Worm (Caenorhabditis elegans) whole organism, young adult: Measurements from ENCODE around the gene rpl-18.

Experiments used
- B0261.1 ChIP-seq: sonication (generic microtip); optimal IDR thresholded peaks from 2 replicates; lab custom pipeline; 2016; ENCODE audit warnings: mild to moderate bottlenecking, missing genetic modification characterization, moderate library complexity, missing compliant biosample characterization
- C06A6.2 ChIP-seq: fragments of 200-800 bp; sonication (Bioruptor generic); conservative IDR thresholded peaks from 2 replicates; pipeline ENCODE4 v1.3.6; 2022; ENCODE audit warnings: missing genetic modification characterization, missing compliant biosample characterization
- C17E4.6 ChIP-seq: fragments of 200-800 bp; sonication (Bioruptor generic); IDR thresholded peaks from 2 replicates; pipeline ENCODE4 v1.3.6; 2022; ENCODE audit warnings: missing genetic modification reagents, missing genetic modification characterization, missing compliant biosample characterization
- D2030.7 ChIP-seq: fragments of 200-800 bp; sonication (Bioruptor generic); IDR thresholded peaks from 2 replicates; pipeline ENCODE4 v1.3.6; 2022; ENCODE audit warnings: missing genetic modification reagents, missing genetic modification characterization, missing compliant biosample characterization
- F33H1.4 ChIP-seq: fragments of 200-800 bp; sonication (Bioruptor generic); IDR thresholded peaks from 2 replicates; pipeline ENCODE4 v1.3.6; 2022; ENCODE audit warnings: missing genetic modification reagents, missing genetic modification characterization, missing compliant biosample characterization
- F52B5.7 ChIP-seq: sonication (generic microtip); optimal IDR thresholded peaks from 2 replicates; lab custom pipeline; 2016; ENCODE audit warnings: mild to moderate bottlenecking, missing genetic modification characterization, missing compliant biosample characterization
- F57C9.4 ChIP-seq: sonication (generic microtip); optimal IDR thresholded peaks from 2 replicates; lab custom pipeline; 2017; ENCODE audit warnings: mild to moderate bottlenecking, missing genetic modification characterization, missing compliant biosample characterization
- K11D2.4 ChIP-seq: fragments of 200-800 bp; sonication (Bioruptor generic); IDR thresholded peaks from 2 replicates; pipeline ENCODE4 v1.3.6; 2022; ENCODE audit warnings: missing genetic modification reagents, missing genetic modification characterization, missing compliant biosample characterization
- attf-3 ChIP-seq: fragments of 200-800 bp; sonication (Bioruptor generic); conservative IDR thresholded peaks from 2 replicates; pipeline ENCODE4 v1.3.6; 2022; ENCODE audit warnings: missing genetic modification reagents, missing genetic modification characterization, missing compliant biosample characterization
- attf-5 ChIP-seq: fragments of 200-800 bp; sonication (Bioruptor generic); optimal IDR thresholded peaks from 2 replicates; lab custom pipeline; 2018; ENCODE audit warnings: mild to moderate bottlenecking, missing genetic modification characterization, missing compliant biosample characterization
- bed-1 ChIP-seq: fragments of 200-800 bp; sonication (Bioruptor generic); IDR thresholded peaks from 2 replicates; pipeline ENCODE4 v1.3.6; 2022; ENCODE audit warnings: missing genetic modification reagents, missing genetic modification characterization, missing compliant biosample characterization
- cebp-1 ChIP-seq, 2 experiments: fragments of 200-800 bp in 1 of 2; sonication (Bioruptor generic) in 1 of 2; sonication (generic microtip) in 1 of 2; IDR thresholded peaks in 1 of 2; optimal IDR thresholded peaks in 1 of 2; 2 replicates each; pipeline versions ENCODE4 v1.3.6 to Lab custom; 2017 to 2022; ENCODE audit warnings: missing compliant biosample characterization in 2 of 2, missing genetic modification characterization in 2 of 2, mild to moderate bottlenecking in 1 of 2, missing genetic modification reagents in 1 of 2, moderate library complexity in 1 of 2
- ceh-27 ChIP-seq: fragments of 200-800 bp; sonication (Bioruptor generic); optimal IDR thresholded peaks from 2 replicates; lab custom pipeline; 2018; ENCODE audit warnings: mild to moderate bottlenecking, missing genetic modification characterization, moderate library complexity, missing compliant biosample characterization
- ceh-40 ChIP-seq: fragments of 200-800 bp; sonication (Bioruptor generic); IDR thresholded peaks from 2 replicates; pipeline ENCODE4 v1.3.6; 2022; ENCODE audit warnings: missing genetic modification characterization, missing compliant biosample characterization
- ceh-58 ChIP-seq: fragments of 200-800 bp; sonication (Bioruptor generic); IDR thresholded peaks from 2 replicates; pipeline ENCODE4 v1.3.6; 2022; ENCODE audit warnings: missing genetic modification characterization, missing compliant biosample characterization
- dpff-1 ChIP-seq: sonication (generic microtip); optimal IDR thresholded peaks from 2 replicates; lab custom pipeline; 2017; ENCODE audit warnings: mild to moderate bottlenecking, missing genetic modification characterization, missing compliant biosample characterization
- egl-18 ChIP-seq: fragments of 200-800 bp; sonication (Bioruptor generic); IDR thresholded peaks from 2 replicates; pipeline ENCODE4 v1.3.6; 2022; ENCODE audit warnings: missing genetic modification reagents, missing genetic modification characterization, missing compliant biosample characterization
- fkh-3 ChIP-seq: sonication (generic microtip); optimal IDR thresholded peaks from 2 replicates; lab custom pipeline; 2016; ENCODE audit warnings: mild to moderate bottlenecking, missing genetic modification characterization, missing compliant biosample characterization
- hmg-1.2 ChIP-seq: fragments of 200-800 bp; sonication (Bioruptor generic); IDR thresholded peaks from 2 replicates; pipeline ENCODE4 v1.3.6; 2022; ENCODE audit warnings: missing genetic modification reagents, missing genetic modification characterization, missing compliant biosample characterization
- hsf-1 ChIP-seq: fragments of 200-800 bp; sonication (Bioruptor generic); IDR thresholded peaks from 2 replicates; pipeline ENCODE4 v1.3.6; 2022; ENCODE audit warnings: missing genetic modification reagents, missing genetic modification characterization, missing compliant biosample characterization
- lin-35 ChIP-seq, 3 experiments: fragments of 150-350 bp in 2 of 3; sonication (generic microtip) in 1 of 3; optimal IDR thresholded peaks; 2 replicates each; lab custom pipeline; 2014 to 2018; ENCODE audit warnings: missing biosample characterization in 3 of 3, missing genetic modification characterization in 3 of 3, missing genetic modification reagents in 3 of 3
- lin-40 ChIP-seq: sonication (generic microtip); optimal IDR thresholded peaks from 2 replicates; lab custom pipeline; 2016; ENCODE audit warnings: missing genetic modification characterization, mild to moderate bottlenecking, missing compliant biosample characterization, missing genotype, missing genetic modification reagents
- lsl-1 ChIP-seq: fragments of 200-800 bp; sonication (Bioruptor generic); optimal IDR thresholded peaks from 2 replicates; lab custom pipeline; 2018; ENCODE audit warnings: mild to moderate bottlenecking, missing genetic modification characterization, moderate library complexity, missing compliant biosample characterization
- madf-6 ChIP-seq: fragments of 200-800 bp; sonication (Bioruptor generic); IDR thresholded peaks from 2 replicates; pipeline ENCODE4 v1.3.6; 2022; ENCODE audit warnings: missing genetic modification reagents, missing genetic modification characterization, missing compliant biosample characterization
- mcd-1 ChIP-seq: fragments of 200-800 bp; sonication (Bioruptor generic); IDR thresholded peaks from 2 replicates; pipeline ENCODE4 v1.3.6; 2022; ENCODE audit warnings: missing genetic modification reagents, missing genetic modification characterization, missing compliant biosample characterization
- mel-28 ChIP-seq: sonication (generic microtip); optimal IDR thresholded peaks from 2 replicates; lab custom pipeline; 2016; ENCODE audit warnings: borderline replicate concordance, mild to moderate bottlenecking, missing genetic modification characterization, missing compliant biosample characterization
- mxl-1 ChIP-seq: sonication (generic microtip); optimal IDR thresholded peaks from 2 replicates; lab custom pipeline; 2016; ENCODE audit warnings: missing genetic modification characterization, missing compliant biosample characterization
- nhr-120 ChIP-seq: fragments of 200-800 bp; sonication (Bioruptor generic); IDR thresholded peaks from 2 replicates; pipeline ENCODE4 v1.3.6; 2022; ENCODE audit warnings: missing genetic modification characterization, missing compliant biosample characterization
- nhr-179 ChIP-seq: sonication (generic microtip); optimal IDR thresholded peaks from 2 replicates; lab custom pipeline; 2016; ENCODE audit warnings: mild to moderate bottlenecking, missing genetic modification characterization, missing compliant biosample characterization
- nhr-80 ChIP-seq: sonication (generic microtip); optimal IDR thresholded peaks from 2 replicates; lab custom pipeline; 2016; ENCODE audit warnings: missing genetic modification characterization, missing compliant biosample characterization
- nhr-90 ChIP-seq: sonication (generic microtip); optimal IDR thresholded peaks from 2 replicates; lab custom pipeline; 2016; ENCODE audit warnings: missing genotype, mild to moderate bottlenecking, missing genetic modification characterization, missing compliant biosample characterization
- rcor-1 ChIP-seq: fragments of 200-800 bp; sonication (Bioruptor generic); IDR thresholded peaks from 2 replicates; pipeline ENCODE4 v1.3.6; 2022; ENCODE audit warnings: missing genetic modification reagents, missing genetic modification characterization, missing compliant biosample characterization
- snpc-1.3 ChIP-seq: sonication (generic microtip); optimal IDR thresholded peaks from 2 replicates; lab custom pipeline; 2017; ENCODE audit warnings: missing genetic modification characterization, mild to moderate bottlenecking, missing compliant biosample characterization, antibody characterized with exemption, moderate library complexity, missing genotype, missing genetic modification reagents; ENCODE audit not compliant: insufficient read depth
- snpc-3.4 ChIP-seq: sonication (generic microtip); optimal IDR thresholded peaks from 2 replicates; lab custom pipeline; 2017; ENCODE audit warnings: missing genetic modification characterization, mild to moderate bottlenecking, missing compliant biosample characterization, antibody characterized with exemption, moderate library complexity, missing genotype, missing genetic modification reagents
- tbp1 ChIP-seq: fragments of 200-800 bp; sonication (Bioruptor generic); optimal IDR thresholded peaks from 2 replicates; lab custom pipeline; 2018; ENCODE audit warnings: mild to moderate bottlenecking, missing genetic modification characterization, missing compliant biosample characterization
- tbx-9 ChIP-seq: sonication (generic microtip); optimal IDR thresholded peaks from 2 replicates; lab custom pipeline; 2016; ENCODE audit warnings: borderline replicate concordance, missing genetic modification characterization, inconsistent platforms, missing compliant biosample characterization
- unc-130 ChIP-seq: sonication (generic microtip); optimal IDR thresholded peaks from 2 replicates; lab custom pipeline; 2016; ENCODE audit warnings: missing genetic modification reagents, missing genetic modification characterization, missing compliant biosample characterization
- xnd-1 ChIP-seq: sonication (generic microtip); optimal IDR thresholded peaks from 2 replicates; lab custom pipeline; 2016; ENCODE audit warnings: missing genotype, missing genetic modification reagents, missing genetic modification characterization, missing compliant biosample characterization
- ztf-18 ChIP-seq: sonication (generic microtip); optimal IDR thresholded peaks from 2 replicates; lab custom pipeline; 2016; ENCODE audit warnings: missing genotype, mild to moderate bottlenecking, missing genetic modification characterization, missing compliant biosample characterization
- ztf-22 ChIP-seq: fragments of 200-800 bp; sonication (Bioruptor generic); optimal IDR thresholded peaks from 2 replicates; lab custom pipeline; 2018; ENCODE audit warnings: mild to moderate bottlenecking, missing genetic modification characterization, moderate library complexity, missing compliant biosample characterization

rpl-18 gene

ce11 chrIV:13783237-13784012 is 5.8 kb downstream of the rpl-18 start, which contains the start of gene iscu-1 (continued):
- TF ChIP-seq bed-1 (GFP tag; lab: Robert Waterston, UW) = no peak
- no peak for TF ChIP-seq tbx-9 (tag; lab: Kevin White, UChicago)
- no peak for TF ChIP-seq ceh-58 (GFP tag; lab: Robert Waterston, UW)
- no peak for TF ChIP-seq K11D2.4 (GFP tag; lab: Robert Waterston, UW)
- TF ChIP-seq xnd-1 (tag; lab: Kevin White, UChicago) = peak; percentile 81
- no peak for TF ChIP-seq nhr-90 (tag; lab: Kevin White, UChicago)
- TF ChIP-seq B0261.1 (tag; lab: Kevin White, UChicago) = no peak
- no peak for TF ChIP-seq cebp-1 (GFP tag; IDR thresholded peaks at IDR 0.05; lab: Robert Waterston, UW)
- TF ChIP-seq cebp-1 (tag; optimal IDR thresholded peaks at IDR 0.05; lab: Kevin White, UChicago) = peak; percentile 38
- no peak for TF ChIP-seq nhr-120 (GFP tag; lab: Robert Waterston, UW)
- TF ChIP-seq dpff-1 (tag; lab: Kevin White, UChicago) = no peak
- no peak for TF ChIP-seq F57C9.4 (tag; lab: Kevin White, UChicago)
- TF ChIP-seq mxl-1 (tag; lab: Kevin White, UChicago) = no peak
- TF ChIP-seq ztf-22 (GFP tag; lab: Kevin White, UChicago) = no peak
- TF ChIP-seq lin-35 (GFP tag; optimal IDR thresholded peaks at IDR 0.05; lab: Kevin White, UChicago) = no peak
- TF ChIP-seq C17E4.6 = no peak
- no peak for TF ChIP-seq hsf-1 (GFP tag; lab: Robert Waterston, UW)
- no peak for TF ChIP-seq ceh-40 (GFP tag; lab: Robert Waterston, UW)
- peak; percentile 47 for TF ChIP-seq attf-5 (GFP tag; lab: Kevin White, UChicago)
- no peak for TF ChIP-seq unc-130 (GFP tag; lab: Kevin White, UChicago)
- no peak for TF ChIP-seq nhr-179 (tag; lab: Kevin White, UChicago)
- TF ChIP-seq snpc-3.4 = peak; percentile 58
- no peak for TF ChIP-seq hmg-1.2 (GFP tag; lab: Robert Waterston, UW)
- no peak for TF ChIP-seq C06A6.2 (GFP tag; lab: Robert Waterston, UW)
- peak; percentile 48; the same call in 1 of the 2 replicates for TF ChIP-seq rcor-1 (GFP tag; lab: Robert Waterston, UW)
- peak; percentile 38 for TF ChIP-seq ceh-27 (GFP tag; lab: Kevin White, UChicago)
- peak; percentile 42; the same call in 1 of the 2 replicates for TF ChIP-seq D2030.7 (GFP tag; lab: Robert Waterston, UW)
- TF ChIP-seq lin-40 (tag; lab: Kevin White, UChicago) = no peak
- peak; percentile 51 for TF ChIP-seq tbp1 (GFP tag; lab: Kevin White, UChicago)
- peak; percentile 43 for TF ChIP-seq ztf-18
- peak; percentile 92 for TF ChIP-seq madf-6 (GFP tag; lab: Robert Waterston, UW)
- peak; percentile 91 for TF ChIP-seq lsl-1 (GFP tag; lab: Kevin White, UChicago)
- peak; percentile 47 for TF ChIP-seq nhr-80 (tag; lab: Kevin White, UChicago)
- no peak for TF ChIP-seq attf-3 (GFP tag; lab: Robert Waterston, UW)
- no peak for TF ChIP-seq fkh-3 (tag; lab: Kevin White, UChicago)
- no peak for TF ChIP-seq mcd-1 (GFP tag; lab: Robert Waterston, UW)
- no peak for TF ChIP-seq F52B5.7 (tag; lab: Kevin White, UChicago)
- TF ChIP-seq F33H1.4 (GFP tag; lab: Robert Waterston, UW) = peak; percentile 93
- TF ChIP-seq egl-18 (GFP tag; lab: Robert Waterston, UW) = no peak
- no peak for TF ChIP-seq mel-28 (tag; lab: Kevin White, UChicago)
- peak; percentile 47 for TF ChIP-seq snpc-1.3 (tag; lab: Kevin White, UChicago)
